Worm (Caenorhabditis elegans) whole organism, young adult: ENCODE results near the gene rgs-3.

ENCODE experiments used
- B0035.1 ChIP-seq: sonication (generic microtip); optimal IDR thresholded peaks from 2 replicates; lab custom pipeline; 2016; ENCODE audit warnings: missing genetic modification characterization, mild to moderate bottlenecking, missing compliant biosample characterization, missing genotype, missing genetic modification reagents
- B0261.1 ChIP-seq: sonication (generic microtip); optimal IDR thresholded peaks from 2 replicates; lab custom pipeline; 2016; ENCODE audit warnings: mild to moderate bottlenecking, missing genetic modification characterization, moderate library complexity, missing compliant biosample characterization
- D2030.7 ChIP-seq: fragments of 200-800 bp; sonication (Bioruptor generic); IDR thresholded peaks from 2 replicates; pipeline ENCODE4 v1.3.6; 2022; ENCODE audit warnings: missing genetic modification reagents, missing genetic modification characterization, missing compliant biosample characterization
- F23B12.7 ChIP-seq: sonication (generic microtip); optimal IDR thresholded peaks from 2 replicates; lab custom pipeline; 2017; ENCODE audit warnings: missing genetic modification characterization, mild to moderate bottlenecking, missing compliant biosample characterization, antibody characterized with exemption, moderate library complexity; ENCODE audit not compliant: insufficient read depth
- Y67H2A.10 ChIP-seq: fragments of 200-800 bp; sonication (Bioruptor generic); conservative IDR thresholded peaks from 2 replicates; pipeline ENCODE4 v1.3.6; 2022; ENCODE audit warnings: missing genetic modification reagents, missing genetic modification characterization, missing compliant biosample characterization
- ama-1 ChIP-seq, 3 experiments: fragments of 150-350 bp in 1 of 3; sonication (generic microtip) in 2 of 3; optimal IDR thresholded peaks; 2 replicates each; lab custom pipeline; 2014 to 2018; ENCODE audit warnings: missing biosample characterization in 2 of 3, missing genetic modification characterization in 2 of 3, missing genetic modification reagents in 2 of 3
- aptf-2 ChIP-seq: fragments of 200-800 bp; sonication (Bioruptor generic); conservative IDR thresholded peaks from 2 replicates; pipeline ENCODE4 v1.3.6; 2022; ENCODE audit warnings: missing genetic modification reagents, missing genetic modification characterization, missing compliant biosample characterization
- attf-5 ChIP-seq: fragments of 200-800 bp; sonication (Bioruptor generic); optimal IDR thresholded peaks from 2 replicates; lab custom pipeline; 2018; ENCODE audit warnings: mild to moderate bottlenecking, missing genetic modification characterization, missing compliant biosample characterization
- bed-1 ChIP-seq: fragments of 200-800 bp; sonication (Bioruptor generic); IDR thresholded peaks from 2 replicates; pipeline ENCODE4 v1.3.6; 2022; ENCODE audit warnings: missing genetic modification reagents, missing genetic modification characterization, missing compliant biosample characterization
- cebp-1 ChIP-seq, 2 experiments: fragments of 200-800 bp in 1 of 2; sonication (Bioruptor generic) in 1 of 2; sonication (generic microtip) in 1 of 2; IDR thresholded peaks in 1 of 2; optimal IDR thresholded peaks in 1 of 2; 2 replicates each; pipeline versions ENCODE4 v1.3.6 to Lab custom; 2017 to 2022; ENCODE audit warnings: missing compliant biosample characterization in 2 of 2, missing genetic modification characterization in 2 of 2, mild to moderate bottlenecking in 1 of 2, missing genetic modification reagents in 1 of 2, moderate library complexity in 1 of 2
- cebp-2 ChIP-seq: fragments of 200-800 bp; sonication (Bioruptor generic); IDR thresholded peaks from 2 replicates; pipeline ENCODE4 v1.3.6; 2022; ENCODE audit warnings: missing genetic modification characterization, missing compliant biosample characterization
- ceh-100 ChIP-seq: fragments of 200-800 bp; sonication (Bioruptor generic); IDR thresholded peaks from 2 replicates; pipeline ENCODE4 v1.3.6; 2022; ENCODE audit warnings: missing genetic modification reagents, missing genetic modification characterization, missing compliant biosample characterization
- ceh-40 ChIP-seq: fragments of 200-800 bp; sonication (Bioruptor generic); IDR thresholded peaks from 2 replicates; pipeline ENCODE4 v1.3.6; 2022; ENCODE audit warnings: missing genetic modification characterization, missing compliant biosample characterization
- die-1 ChIP-seq: sonication (generic microtip); optimal IDR thresholded peaks from 2 replicates; lab custom pipeline; 2016; ENCODE audit warnings: missing genotype, mild to moderate bottlenecking, missing genetic modification characterization, missing compliant biosample characterization
- dox-1 ChIP-seq: fragments of 200-800 bp; sonication (Bioruptor generic); IDR thresholded peaks from 2 replicates; pipeline ENCODE4 v1.3.6; 2022; ENCODE audit warnings: missing genetic modification reagents, missing genetic modification characterization, missing compliant biosample characterization
- efl-1 ChIP-seq: fragments of 150-350 bp; optimal IDR thresholded peaks from 2 replicates; lab custom pipeline; 2014; ENCODE audit warnings: missing biosample characterization, missing genetic modification reagents, missing genetic modification characterization
- egl-44 ChIP-seq: fragments of 200-800 bp; sonication (Bioruptor generic); IDR thresholded peaks from 2 replicates; pipeline ENCODE4 v1.3.6; 2022; ENCODE audit warnings: missing genetic modification reagents, missing genetic modification characterization, missing compliant biosample characterization
- fkh-3 ChIP-seq: sonication (generic microtip); optimal IDR thresholded peaks from 2 replicates; lab custom pipeline; 2016; ENCODE audit warnings: mild to moderate bottlenecking, missing genetic modification characterization, missing compliant biosample characterization
- him-1 ChIP-seq: sonication (generic microtip); optimal IDR thresholded peaks from 2 replicates; lab custom pipeline; 2016; ENCODE audit warnings: missing genotype, missing genetic modification reagents, missing genetic modification characterization, missing compliant biosample characterization
- hlh-26 ChIP-seq: fragments of 200-800 bp; sonication (Bioruptor generic); conservative IDR thresholded peaks from 2 replicates; pipeline ENCODE4 v1.3.6; 2022; ENCODE audit warnings: missing genetic modification reagents, missing genetic modification characterization, missing compliant biosample characterization
- hmg-20 ChIP-seq: fragments of 200-800 bp; sonication (Bioruptor generic); IDR thresholded peaks from 2 replicates; pipeline ENCODE4 v1.3.6; 2022; ENCODE audit warnings: missing genetic modification reagents, missing genetic modification characterization, missing compliant biosample characterization
- hrde-1 ChIP-seq: sonication (generic microtip); optimal IDR thresholded peaks from 2 replicates; lab custom pipeline; 2016; ENCODE audit warnings: missing genetic modification characterization, mild to moderate bottlenecking, missing compliant biosample characterization, moderate library complexity, missing genotype, missing genetic modification reagents, borderline replicate concordance
- hsf-1 ChIP-seq: fragments of 200-800 bp; sonication (Bioruptor generic); IDR thresholded peaks from 2 replicates; pipeline ENCODE4 v1.3.6; 2022; ENCODE audit warnings: missing genetic modification reagents, missing genetic modification characterization, missing compliant biosample characterization
- let-526 ChIP-seq: fragments of 200-800 bp; sonication (Bioruptor generic); IDR thresholded peaks from 2 replicates; pipeline ENCODE4 v1.3.6; 2022; ENCODE audit warnings: missing genetic modification reagents, missing genetic modification characterization, missing compliant biosample characterization
- lin-26 ChIP-seq: fragments of 200-800 bp; sonication (Bioruptor generic); IDR thresholded peaks from 2 replicates; pipeline ENCODE4 v1.3.6; 2022; ENCODE audit warnings: missing genetic modification reagents, missing genetic modification characterization, missing compliant biosample characterization
- lin-54 ChIP-seq: fragments of 200-800 bp; sonication (Bioruptor generic); optimal IDR thresholded peaks from 2 replicates; lab custom pipeline; 2018; ENCODE audit warnings: mild to moderate bottlenecking, missing genetic modification characterization, missing compliant biosample characterization
- lir-1 ChIP-seq: fragments of 200-800 bp; sonication (Bioruptor generic); conservative IDR thresholded peaks from 2 replicates; pipeline ENCODE4 v1.3.6; 2022; ENCODE audit warnings: missing genetic modification reagents, missing genetic modification characterization, missing compliant biosample characterization
- lsl-1 ChIP-seq: fragments of 200-800 bp; sonication (Bioruptor generic); optimal IDR thresholded peaks from 2 replicates; lab custom pipeline; 2018; ENCODE audit warnings: mild to moderate bottlenecking, missing genetic modification characterization, moderate library complexity, missing compliant biosample characterization
- madf-3 ChIP-seq: fragments of 200-800 bp; sonication (Bioruptor generic); IDR thresholded peaks from 2 replicates; pipeline ENCODE4 v1.3.6; 2022; ENCODE audit warnings: missing genetic modification reagents, missing genetic modification characterization, missing compliant biosample characterization
- madf-6 ChIP-seq: fragments of 200-800 bp; sonication (Bioruptor generic); IDR thresholded peaks from 2 replicates; pipeline ENCODE4 v1.3.6; 2022; ENCODE audit warnings: missing genetic modification reagents, missing genetic modification characterization, missing compliant biosample characterization
- madf-8 ChIP-seq: fragments of 200-800 bp; sonication (Bioruptor generic); conservative IDR thresholded peaks from 2 replicates; pipeline ENCODE4 v1.3.6; 2022; ENCODE audit warnings: missing genetic modification reagents, missing genetic modification characterization, missing compliant biosample characterization
- mel-28 ChIP-seq: sonication (generic microtip); optimal IDR thresholded peaks from 2 replicates; lab custom pipeline; 2016; ENCODE audit warnings: borderline replicate concordance, mild to moderate bottlenecking, missing genetic modification characterization, missing compliant biosample characterization
- mxl-1 ChIP-seq: sonication (generic microtip); optimal IDR thresholded peaks from 2 replicates; lab custom pipeline; 2016; ENCODE audit warnings: missing genetic modification characterization, missing compliant biosample characterization
- nhr-120 ChIP-seq: fragments of 200-800 bp; sonication (Bioruptor generic); IDR thresholded peaks from 2 replicates; pipeline ENCODE4 v1.3.6; 2022; ENCODE audit warnings: missing genetic modification characterization, missing compliant biosample characterization
- nhr-27 ChIP-seq: fragments of 200-800 bp; sonication (Bioruptor generic); optimal IDR thresholded peaks from 2 replicates; lab custom pipeline; 2018; ENCODE audit warnings: mild to moderate bottlenecking, missing genetic modification characterization, moderate library complexity, missing compliant biosample characterization
- nhr-80 ChIP-seq: sonication (generic microtip); optimal IDR thresholded peaks from 2 replicates; lab custom pipeline; 2016; ENCODE audit warnings: missing genetic modification characterization, missing compliant biosample characterization
- nhr-90 ChIP-seq: sonication (generic microtip); optimal IDR thresholded peaks from 2 replicates; lab custom pipeline; 2016; ENCODE audit warnings: missing genotype, mild to moderate bottlenecking, missing genetic modification characterization, missing compliant biosample characterization
- pbrm-1 ChIP-seq: fragments of 200-800 bp; sonication (Bioruptor generic); IDR thresholded peaks from 2 replicates; pipeline ENCODE4 v1.3.6; 2022; ENCODE audit warnings: missing genetic modification reagents, missing genetic modification characterization, missing compliant biosample characterization
- rcor-1 ChIP-seq: fragments of 200-800 bp; sonication (Bioruptor generic); IDR thresholded peaks from 2 replicates; pipeline ENCODE4 v1.3.6; 2022; ENCODE audit warnings: missing genetic modification reagents, missing genetic modification characterization, missing compliant biosample characterization
- rpc-1 ChIP-seq, 2 experiments: fragments of 150-350 bp in 1 of 2; sonication (generic microtip) in 1 of 2; optimal IDR thresholded peaks; 2 replicates each; lab custom pipeline; 2014 to 2018; ENCODE audit warnings: missing biosample characterization in 1 of 2, missing genetic modification characterization in 1 of 2, missing genetic modification reagents in 1 of 2, missing genotype in 1 of 2
- sea-2 ChIP-seq: fragments of 200-800 bp; sonication (Bioruptor generic); IDR thresholded peaks from 2 replicates; pipeline ENCODE4 v1.3.6; 2022; ENCODE audit warnings: missing genetic modification characterization, missing compliant biosample characterization
- snpc-1.3 ChIP-seq: sonication (generic microtip); optimal IDR thresholded peaks from 2 replicates; lab custom pipeline; 2017; ENCODE audit warnings: missing genetic modification characterization, mild to moderate bottlenecking, missing compliant biosample characterization, antibody characterized with exemption, moderate library complexity, missing genotype, missing genetic modification reagents; ENCODE audit not compliant: insufficient read depth
- snpc-4 ChIP-seq, 5 experiments: fragments of 150-350 bp in 1 of 5; sonication (generic microtip) in 4 of 5; optimal IDR thresholded peaks; 2 replicates each; lab custom pipeline; 2014 to 2018; ENCODE audit warnings: missing genetic modification characterization in 5 of 5, missing biosample characterization in 3 of 5, antibody characterized with exemption in 2 of 5, mild to moderate bottlenecking in 2 of 5, missing compliant biosample characterization in 2 of 5, missing genotype in 2 of 5, moderate library complexity in 2 of 5, missing genetic modification reagents in 1 of 5
- somi-1 ChIP-seq: fragments of 200-800 bp; sonication (Bioruptor generic); optimal IDR thresholded peaks from 2 replicates; lab custom pipeline; 2018; ENCODE audit warnings: mild to moderate bottlenecking, missing genetic modification characterization, missing compliant biosample characterization
- sptf-2 ChIP-seq: fragments of 200-800 bp; sonication (Bioruptor generic); optimal IDR thresholded peaks from 2 replicates; lab custom pipeline; 2018; ENCODE audit warnings: mild to moderate bottlenecking, missing genetic modification characterization, missing compliant biosample characterization
- ztf-25 ChIP-seq: fragments of 200-800 bp; sonication (Bioruptor generic); IDR thresholded peaks from 2 replicates; pipeline ENCODE4 v1.3.6; 2022; ENCODE audit warnings: missing genetic modification reagents, missing genetic modification characterization, missing compliant biosample characterization

The rgs-3 gene

ce11 chrII:6097441-6097840 is 2.2 kb upstream of the rgs-3 start, which contains the start of the genes tpp-2 and rbbp-5 (continued):
- TF ChIP-seq fkh-3 (tag; lab: Kevin White, UChicago) (no peak), hrde-1 (tag; lab: Kevin White, UChicago) (no peak), rcor-1 (GFP tag; lab: Robert Waterston, UW) (no peak), madf-6 (GFP tag; lab: Robert Waterston, UW) (peak; percentile 43; the same call in 1 of the 2 replicates), aptf-2 (GFP tag; lab: Robert Waterston, UW) (peak; percentile 55; the same call in 1 of the 2 replicates), snpc-1.3 (tag; lab: Kevin White, UChicago) (peak; percentile 27), cebp-1 (GFP tag; IDR thresholded peaks at IDR 0.05; lab: Robert Waterston, UW) (no peak), cebp-1 (tag; optimal IDR thresholded peaks at IDR 0.05; lab: Kevin White, UChicago) (no peak), hmg-20 (GFP tag; lab: Robert Waterston, UW) (no peak), mel-28 (tag; lab: Kevin White, UChicago) (no peak), sea-2 (no peak), pbrm-1 (no peak), snpc-4 (GFP tag; optimal IDR thresholded peaks at IDR 0.05; lab: Kevin White, UChicago) (no peak), snpc-4 (tag; optimal IDR thresholded peaks at IDR 0.05; lab: Kevin White, UChicago) (peak in 1 of 4 experiments; percentile 49), nhr-120 (no peak), madf-8 (GFP tag; lab: Robert Waterston, UW) (peak; percentile 48), let-526 (GFP tag; lab: Robert Waterston, UW) (no peak), dox-1 (peak; percentile 70; the same call in 1 of the 2 replicates), B0261.1 (tag; lab: Kevin White, UChicago) (no peak), nhr-27 (no peak), lsl-1 (GFP tag; lab: Kevin White, UChicago) (peak; percentile 49), Y67H2A.10 (0 out of 2 replicates have a peak, but pooled peaks have one; percentile 39), lin-54 (GFP tag; lab: Kevin White, UChicago) (no peak), F23B12.7 (tag; lab: Kevin White, UChicago) (peak; percentile 81), him-1 (peak; percentile 27), ztf-25 (GFP tag; lab: Robert Waterston, UW) (0 out of 2 replicates have a peak, but pooled peaks have one; percentile 31), cebp-2 (no peak), ama-1 (optimal IDR thresholded peaks at IDR 0.05; lab: Kevin White, UChicago) (no peak), ama-1 (GFP tag; optimal IDR thresholded peaks at IDR 0.05; lab: Kevin White, UChicago) (no peak), efl-1 (GFP tag; lab: Kevin White, UChicago) (no peak), hsf-1 (GFP tag; lab: Robert Waterston, UW) (no peak), lin-26 (GFP tag; lab: Robert Waterston, UW) (no peak), sptf-2 (no peak), somi-1 (GFP tag; lab: Kevin White, UChicago) (no peak), bed-1 (no peak), madf-3 (GFP tag; lab: Robert Waterston, UW) (no peak), nhr-80 (tag; lab: Kevin White, UChicago) (no peak), rpc-1 (optimal IDR thresholded peaks at IDR 0.05; lab: Kevin White, UChicago) (no peak), rpc-1 (tag; optimal IDR thresholded peaks at IDR 0.05; lab: Kevin White, UChicago) (no peak), attf-5 (GFP tag; lab: Kevin White, UChicago) (peak; percentile 38), D2030.7 (GFP tag; lab: Robert Waterston, UW) (peak; percentile 32; the same call in 1 of the 2 replicates), ceh-100 (GFP tag; lab: Robert Waterston, UW) (0 out of 2 replicates have a peak, but pooled peaks have one; percentile 24), B0035.1 (tag; lab: Kevin White, UChicago) (no peak), nhr-90 (no peak), die-1 (tag; lab: Kevin White, UChicago) (no peak), lir-1 (GFP tag; lab: Robert Waterston, UW) (no peak), ceh-40 (GFP tag; lab: Robert Waterston, UW) (no peak), egl-44 (no peak), mxl-1 (tag; lab: Kevin White, UChicago) (no peak), hlh-26 (GFP tag; lab: Robert Waterston, UW) (no peak)
